Fruit fly (Drosophila melanogaster) Kc167 (cell line): ENCODE measurements around the gene Mst87F.

ENCODE experiments used
- h ChIP-seq: fragments of >200 bp; optimal IDR thresholded peaks from 3 replicates; lab custom pipeline; 2018; ENCODE audit warnings: missing external identifiers
- insv ChIP-seq: fragments of >200 bp; optimal IDR thresholded peaks from 3 replicates; lab custom pipeline; 2018; ENCODE audit warnings: missing external identifiers
- psq ChIP-seq: fragments of >200 bp; optimal IDR thresholded peaks from 2 replicates; lab custom pipeline; 2017; ENCODE audit warnings: missing external identifiers
- ttk ChIP-seq: sonication (Bioruptor generic); optimal IDR thresholded peaks from 2 replicates; lab custom pipeline; 2017; ENCODE audit warnings: missing external identifiers

DNA sequence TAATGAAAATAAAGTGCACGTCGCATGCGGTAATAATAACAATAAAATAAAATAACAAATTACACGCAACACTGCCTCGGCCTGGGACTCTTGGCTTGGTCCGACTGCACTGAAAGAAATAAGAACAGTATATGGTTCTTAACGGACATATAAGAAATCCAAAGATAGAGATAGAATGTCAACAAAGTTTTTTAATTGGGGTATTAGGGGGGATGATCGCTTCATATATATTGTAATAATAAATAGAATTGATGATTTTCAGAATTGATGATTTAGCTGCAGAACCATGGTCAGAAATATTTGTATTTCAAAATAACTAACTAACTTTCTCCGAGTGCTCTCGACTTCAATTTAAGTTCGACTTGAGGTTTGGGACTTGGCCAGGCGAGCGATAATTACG is 31.7 kb downstream of the Mst87F start:
- TF ChIP-seq psq (lab: Kevin White, UChicago) (no peak), ttk (lab: Kevin White, UChicago) (no peak), insv (no peak), h (lab: Kevin White, UChicago) (no peak)
